Fruit fly (Drosophila melanogaster): ENCODE measurements around the gene Setd3.

Gene Setd3

dm6 chrX:7008102-7009087, 39.8 kb upstream of the Setd3 start (continued):
- TF ChIP-seq oc (tag; optimal IDR thresholded peaks at IDR 0.05) (peak; percentile 42), ash1 (GFP tag; optimal IDR thresholded peaks at IDR 0.05) (no peak), z (GFP tag; IDR thresholded peaks at IDR 0.05) (peak; percentile 55; the same call in 1 of the 3 replicates), lbe (GFP tag; optimal IDR thresholded peaks at IDR 0.05) (peak; percentile 23), cg (GFP tag; optimal IDR thresholded peaks at IDR 0.05) (peak; percentile 25), CG7357 (GFP tag; IDR thresholded peaks at IDR 0.05) (no peak), CG7556 (GFP tag; optimal IDR thresholded peaks at IDR 0.05) (no peak), Hr78 (GFP tag; optimal IDR thresholded peaks at IDR 0.05) (peak in 1 of 2 experiments; percentile 21), bsh (GFP tag; optimal IDR thresholded peaks at IDR 0.05) (peak; percentile 36), pb (GFP tag; optimal IDR thresholded peaks at IDR 0.05) (no peak), CG13424 (tag; optimal IDR thresholded peaks at IDR 0.05) (peak; percentile 5), kah (GFP tag; optimal IDR thresholded peaks at IDR 0.05) (no peak), CG42726 (GFP tag; IDR thresholded peaks at IDR 0.05; ENCODE audit: partially characterized antibody) (no peak), CG15269 (tag; optimal IDR thresholded peaks at IDR 0.05) (no peak), CG7839 (tag; optimal IDR thresholded peaks at IDR 0.05) (peak; percentile 16), CG7987 (GFP tag; optimal IDR thresholded peaks at IDR 0.05) (no peak), CG1603 (tag; optimal IDR thresholded peaks at IDR 0.05) (peak; percentile 8), sisA (GFP tag; IDR thresholded peaks at IDR 0.05) (0 out of 2 replicates have a peak, but pooled peaks have one; percentile 10), sd (tag; optimal IDR thresholded peaks at IDR 0.05) (peak; percentile 54), CG14441 (GFP tag; IDR thresholded peaks at IDR 0.05) (peak; percentile 54), nom (GFP tag; optimal IDR thresholded peaks at IDR 0.05) (peak; percentile 45), sens (GFP tag) (peak; percentile 84), CG1024 (GFP tag; IDR thresholded peaks at IDR 0.05) (no peak), Sox102F (GFP tag; optimal IDR thresholded peaks at IDR 0.05) (peak; percentile 7), dmrt99B (tag; optimal IDR thresholded peaks at IDR 0.05) (peak; percentile 33)

- TF ChIP-seq CG10979 (tag; optimal IDR thresholded peaks at IDR 0.05) (peak; percentile 2), Hey (tag; optimal IDR thresholded peaks at IDR 0.05) (no peak), sens (GFP tag) (peak; percentile 83), gem (tag; optimal IDR thresholded peaks at IDR 0.05) (peak; percentile 5), chif (GFP tag; optimal IDR thresholded peaks at IDR 0.05) (no peak)
These were observed 39.1 kb upstream of the Setd3 start for dm6 chrX:7007693-7008092.

- TF ChIP-seq CG8290 (GFP tag; optimal IDR thresholded peaks at IDR 0.05) = peak; percentile 8
- no peak for TF ChIP-seq CG8290 (tag; optimal IDR thresholded peaks at IDR 0.05)
- no peak for TF ChIP-seq stc (GFP tag; IDR thresholded peaks at IDR 0.05)
- TF ChIP-seq btn (GFP tag; optimal IDR thresholded peaks at IDR 0.05) = no peak
- TF ChIP-seq Pdp1 (GFP tag; optimal IDR thresholded peaks at IDR 0.05) = peak in 1 of 2 experiments; percentile 36
- TF ChIP-seq CG3726 (GFP tag; IDR thresholded peaks at IDR 0.05) = no peak
- TF ChIP-seq CTCF (GFP tag; optimal IDR thresholded peaks at IDR 0.05) = peak; percentile 82
- TF ChIP-seq sens (GFP tag) = peak; percentile 35
- TF ChIP-seq br (optimal IDR thresholded peaks at IDR 0.05) = no peak
These were observed 36.9 kb upstream of the Setd3 start for dm6 chrX:7005444-7005843.
